Fruit fly (Drosophila melanogaster): ENCODE measurements around the gene CG12065.
A peak's percentile ranks its signal among the peaks of the same experiment; 100 is the strongest.

CG12065 gene

DNA sequence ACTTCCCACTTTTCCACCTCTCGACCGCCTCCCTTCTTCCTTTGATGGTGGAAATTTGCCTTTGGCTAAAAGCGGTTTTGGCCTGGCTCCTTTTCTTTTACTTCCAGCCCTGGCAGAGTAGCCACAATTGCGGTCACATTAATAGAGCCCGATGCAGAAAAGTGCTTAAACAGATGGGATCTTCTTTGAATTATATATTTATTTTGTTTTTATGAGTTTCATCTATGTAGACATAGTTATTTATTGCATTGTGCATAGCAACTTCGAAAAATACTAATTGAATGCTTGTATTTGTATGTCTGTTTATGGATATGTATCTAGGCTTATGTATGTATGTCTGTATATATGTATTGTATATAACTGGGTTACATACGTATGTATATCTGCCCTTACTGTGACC is 32.1 kb upstream of the CG12065 start:
- TF ChIP-seq sv (GFP tag; optimal IDR thresholded peaks at IDR 0.05): no peak
- no peak for TF ChIP-seq Abd-B (GFP tag; optimal IDR thresholded peaks at IDR 0.05)
- peak; percentile 46 for TF ChIP-seq Sp1 (GFP tag; optimal IDR thresholded peaks at IDR 0.05)
- TF ChIP-seq HLH106 (tag; optimal IDR thresholded peaks at IDR 0.05): peak; percentile 48
- peak; percentile 28 for TF ChIP-seq fru (GFP tag; optimal IDR thresholded peaks at IDR 0.05)
- peak in 1 of 2 experiments; percentile 45 for TF ChIP-seq foxo (GFP tag; optimal IDR thresholded peaks at IDR 0.05)
- TF ChIP-seq GATAd (GFP tag; optimal IDR thresholded peaks at IDR 0.05): no peak
- TF ChIP-seq N (GFP tag; optimal IDR thresholded peaks at IDR 0.05): no peak
- TF ChIP-seq Dif (GFP tag; optimal IDR thresholded peaks at IDR 0.05; ENCODE audit: partially characterized antibody): no peak
- peak; percentile 25 for TF ChIP-seq ey (GFP tag; optimal IDR thresholded peaks at IDR 0.05)
- TF ChIP-seq h (GFP tag; optimal IDR thresholded peaks at IDR 0.05): peak; percentile 15
- TF ChIP-seq CG9705 (GFP tag; optimal IDR thresholded peaks at IDR 0.05): no peak

DNA sequence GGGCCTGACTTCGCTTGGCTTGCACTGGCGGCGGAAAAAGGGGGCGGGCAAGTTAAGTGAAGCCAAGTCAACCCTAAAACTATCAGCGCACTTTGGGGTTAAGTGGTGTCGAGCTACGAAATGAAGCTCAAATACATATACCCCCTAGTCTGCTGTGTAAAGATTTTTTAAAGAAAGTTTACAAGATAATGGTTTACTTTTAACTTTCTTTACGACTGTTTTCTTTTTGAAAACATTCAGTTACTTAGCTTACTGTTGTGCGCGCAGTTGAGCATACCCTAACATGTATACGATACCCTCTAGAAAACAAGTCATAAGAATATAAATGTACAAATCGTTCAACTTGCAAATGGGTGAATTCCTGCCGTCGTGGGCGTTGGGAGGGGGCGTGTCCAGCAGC is 31.4 kb upstream of the CG12065 start:
- TF ChIP-seq sv (GFP tag; optimal IDR thresholded peaks at IDR 0.05) (no peak), N (GFP tag; optimal IDR thresholded peaks at IDR 0.05) (no peak), tai (GFP tag; optimal IDR thresholded peaks at IDR 0.05) (no peak), brk (GFP tag; optimal IDR thresholded peaks at IDR 0.05) (no peak), jim (GFP tag; optimal IDR thresholded peaks at IDR 0.05) (no peak), usp (GFP tag; optimal IDR thresholded peaks at IDR 0.05) (no peak), fru (GFP tag; optimal IDR thresholded peaks at IDR 0.05) (no peak), pan (optimal IDR thresholded peaks at IDR 0.05) (no peak), Hr78 (GFP tag; optimal IDR thresholded peaks at IDR 0.05) (no peak)

DNA sequence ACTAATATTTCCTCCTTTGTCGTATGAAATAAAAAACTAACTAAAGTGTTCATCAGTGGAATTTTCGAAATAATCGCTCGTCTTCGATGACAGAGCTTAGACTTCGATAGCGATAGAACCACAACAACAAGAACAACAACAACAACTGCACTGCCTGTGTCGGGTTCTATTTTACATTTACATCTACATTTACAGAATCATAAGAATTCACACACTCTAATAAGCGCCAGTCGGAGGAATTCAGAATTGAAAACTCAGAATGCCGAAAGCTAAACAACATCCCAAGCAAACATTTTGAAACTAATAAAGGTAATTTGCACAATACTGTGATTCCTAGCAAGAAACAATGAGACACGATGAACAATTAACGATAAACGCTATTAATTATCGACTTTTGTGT is 19.8 kb upstream of the CG12065 start:
- TF ChIP-seq ey (GFP tag; optimal IDR thresholded peaks at IDR 0.05): no peak
- no peak for TF ChIP-seq h (GFP tag; optimal IDR thresholded peaks at IDR 0.05)
- no peak for TF ChIP-seq HLH106 (tag; optimal IDR thresholded peaks at IDR 0.05)
- no peak for TF ChIP-seq Sp1 (GFP tag; optimal IDR thresholded peaks at IDR 0.05)
- no peak for TF ChIP-seq brk (GFP tag; optimal IDR thresholded peaks at IDR 0.05)

DNA sequence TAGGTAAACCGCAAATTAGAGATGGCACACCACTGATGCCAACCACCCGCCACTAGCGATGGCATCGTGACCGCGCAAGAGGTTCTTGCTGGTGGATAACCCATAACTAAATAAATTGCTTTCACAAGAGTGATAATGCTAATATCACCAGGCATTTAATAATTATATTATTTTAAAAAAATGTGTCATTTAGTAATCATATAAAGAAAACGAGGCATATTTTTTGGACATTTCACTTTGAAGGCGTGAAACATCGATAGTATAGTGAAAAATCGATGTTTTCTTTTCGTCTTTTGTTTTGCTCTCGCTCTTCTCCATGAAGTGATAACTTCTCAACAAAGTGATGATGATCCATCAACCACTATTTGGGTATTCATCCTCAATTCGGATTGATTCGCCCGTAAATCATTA is 15.3 kb upstream of the CG12065 start, which contains the start of gene IntS4:
Gene IntS4 (minus strand): TSS at position 20 of the 411 bp plus-strand sequence.
- TF ChIP-seq h (GFP tag; optimal IDR thresholded peaks at IDR 0.05) (peak; percentile 80), CG32264 (GFP tag; optimal IDR thresholded peaks at IDR 0.05) (no peak), fru (GFP tag; optimal IDR thresholded peaks at IDR 0.05) (peak; percentile 57), Jra (GFP tag; optimal IDR thresholded peaks at IDR 0.05) (peak; percentile 60), woc (GFP tag; optimal IDR thresholded peaks at IDR 0.05) (peak; percentile 72), Dfd (GFP tag; optimal IDR thresholded peaks at IDR 0.05) (no peak), jim (GFP tag; optimal IDR thresholded peaks at IDR 0.05) (peak; percentile 13), Mio (GFP tag; optimal IDR thresholded peaks at IDR 0.05) (no peak), Myc (optimal IDR thresholded peaks at IDR 0.05) (no peak), CrebA (GFP tag; optimal IDR thresholded peaks at IDR 0.05; ENCODE audit: borderline replicate concordance) (no peak), N (GFP tag; optimal IDR thresholded peaks at IDR 0.05) (no peak), Abd-B (GFP tag; optimal IDR thresholded peaks at IDR 0.05) (no peak), Rel (GFP tag; optimal IDR thresholded peaks at IDR 0.05) (peak; percentile 14), Rel (tag; optimal IDR thresholded peaks at IDR 0.05) (no peak), sage (GFP tag; optimal IDR thresholded peaks at IDR 0.05) (peak; percentile 46), HLH106 (tag; optimal IDR thresholded peaks at IDR 0.05) (peak; percentile 78), foxo (GFP tag; optimal IDR thresholded peaks at IDR 0.05) (peak in 1 of 2 experiments; percentile 82), dmrt93B (GFP tag; optimal IDR thresholded peaks at IDR 0.05) (no peak), pan (optimal IDR thresholded peaks at IDR 0.05) (no peak), CG9705 (GFP tag; optimal IDR thresholded peaks at IDR 0.05) (peak; percentile 58), OdsH (GFP tag; optimal IDR thresholded peaks at IDR 0.05) (peak; percentile 57), lola (GFP tag; optimal IDR thresholded peaks at IDR 0.05) (no peak), dsf (GFP tag; optimal IDR thresholded peaks at IDR 0.05; ENCODE audit: borderline replicate concordance) (peak; percentile 56), Hr78 (GFP tag; optimal IDR thresholded peaks at IDR 0.05) (no peak), dl (GFP tag; optimal IDR thresholded peaks at IDR 0.05; ENCODE audit: insufficient read depth in 1 of 2, partially characterized antibody in 2 of 2) (no peak), usp (GFP tag; optimal IDR thresholded peaks at IDR 0.05) (no peak), Hr83 (GFP tag; optimal IDR thresholded peaks at IDR 0.05; ENCODE audit: poor library complexity, severe bottlenecking) (peak; percentile 75), GATAd (GFP tag; optimal IDR thresholded peaks at IDR 0.05) (no peak), Dif (GFP tag; optimal IDR thresholded peaks at IDR 0.05; ENCODE audit: partially characterized antibody) (no peak), Vsx2 (GFP tag; optimal IDR thresholded peaks at IDR 0.05; ENCODE audit: partially characterized antibody) (no peak), sv (GFP tag; optimal IDR thresholded peaks at IDR 0.05) (peak; percentile 66), Sp1 (GFP tag; optimal IDR thresholded peaks at IDR 0.05) (peak; percentile 70), br (GFP tag; optimal IDR thresholded peaks at IDR 0.05) (peak; percentile 46), psq (GFP tag; optimal IDR thresholded peaks at IDR 0.05) (peak; percentile 99), rgr (GFP tag; optimal IDR thresholded peaks at IDR 0.05) (no peak), Hnf4 (GFP tag; optimal IDR thresholded peaks at IDR 0.05) (peak; percentile 81), brk (GFP tag; optimal IDR thresholded peaks at IDR 0.05) (peak; percentile 83), ey (GFP tag; optimal IDR thresholded peaks at IDR 0.05) (peak; percentile 51), tai (GFP tag; optimal IDR thresholded peaks at IDR 0.05) (no peak)
